Worm (Caenorhabditis elegans) whole organism, L1 larva: Measurements from ENCODE around the gene swd-2.1.

Experiments used
- C16A3.4 ChIP-seq: fragments of 150-350 bp; optimal IDR thresholded peaks from 2 replicates; lab custom pipeline; 2014; ENCODE audit warnings: missing biosample characterization, missing genetic modification characterization
- ceh-63 ChIP-seq: fragments of 200-800 bp; sonication (Bioruptor generic); optimal IDR thresholded peaks from 2 replicates; lab custom pipeline; 2018; ENCODE audit warnings: mild to moderate bottlenecking, missing genetic modification characterization, missing compliant biosample characterization
- ceh-8 ChIP-seq: fragments of 200-800 bp; sonication (Bioruptor generic); optimal IDR thresholded peaks from 2 replicates; lab custom pipeline; 2018; ENCODE audit warnings: mild to moderate bottlenecking, missing genetic modification characterization, moderate library complexity, missing compliant biosample characterization
- efl-1 ChIP-seq, 4 experiments: fragments of 150-350 bp; optimal IDR thresholded peaks in 3 of 4; peaks in 1 of 4; 1 replicate in 1 of 4; 2 replicates in 3 of 4; lab custom pipeline; 2014; ENCODE audit warnings: missing biosample characterization in 2 of 4, missing genetic modification characterization in 2 of 4, missing genetic modification reagents in 2 of 4
- efl-3 ChIP-seq: fragments of 200-800 bp; sonication (Bioruptor generic); optimal IDR thresholded peaks from 2 replicates; lab custom pipeline; 2018; ENCODE audit warnings: mild to moderate bottlenecking, missing genetic modification characterization, missing compliant biosample characterization
- egl-13 ChIP-seq: sonication (generic microtip); optimal IDR thresholded peaks from 2 replicates; lab custom pipeline; 2016; ENCODE audit warnings: missing genotype, missing genetic modification reagents, missing genetic modification characterization, missing compliant biosample characterization
- elt-2 ChIP-seq: sonication (generic microtip); optimal IDR thresholded peaks from 2 replicates; lab custom pipeline; 2016; ENCODE audit warnings: missing genetic modification characterization, mild to moderate bottlenecking, inconsistent platforms, missing compliant biosample characterization, missing genetic modification reagents
- elt-3 ChIP-seq, 6 experiments: fragments of 150-350 bp in 1 of 6; sonication (generic microtip); optimal IDR thresholded peaks; 2 replicates each; lab custom pipeline; 2017 to 2018; ENCODE audit warnings: missing biosample characterization in 6 of 6, missing genetic modification characterization in 6 of 6, inconsistent platforms in 1 of 6
- fkh-8 ChIP-seq: sonication (generic microtip); optimal IDR thresholded peaks from 2 replicates; lab custom pipeline; 2016; ENCODE audit warnings: mild to moderate bottlenecking, missing genetic modification characterization, missing compliant biosample characterization
- hlh-4 ChIP-seq: sonication (generic microtip); optimal IDR thresholded peaks from 2 replicates; lab custom pipeline; 2016; ENCODE audit warnings: mild to moderate bottlenecking, missing genetic modification characterization, missing compliant biosample characterization
- irx-1 ChIP-seq: sonication (generic microtip); optimal IDR thresholded peaks from 2 replicates; lab custom pipeline; 2016; ENCODE audit warnings: missing genetic modification characterization, missing compliant biosample characterization
- lin-13 ChIP-seq: fragments of 150-350 bp; optimal IDR thresholded peaks from 2 replicates; lab custom pipeline; 2014; ENCODE audit warnings: missing biosample characterization, missing genetic modification reagents, missing genetic modification characterization
- lin-14 ChIP-seq: fragments of 200-800 bp; sonication (Bioruptor generic); optimal IDR thresholded peaks from 2 replicates; lab custom pipeline; 2018; ENCODE audit warnings: mild to moderate bottlenecking, missing genetic modification characterization, moderate library complexity, missing compliant biosample characterization
- lin-35 ChIP-seq, 2 experiments: fragments of 150-350 bp; optimal IDR thresholded peaks; 2 replicates each; lab custom pipeline; 2014; ENCODE audit warnings: missing biosample characterization in 2 of 2, missing genetic modification characterization in 2 of 2, missing genetic modification reagents in 2 of 2
- mef-2 ChIP-seq: fragments of 150-350 bp; optimal IDR thresholded peaks from 2 replicates; lab custom pipeline; 2014; ENCODE audit warnings: missing biosample characterization, missing genetic modification characterization
- nhr-19 ChIP-seq: fragments of 200-800 bp; sonication (Bioruptor generic); conservative IDR thresholded peaks from 2 replicates; pipeline ENCODE4 v1.3.6; 2022; ENCODE audit warnings: missing genetic modification characterization, missing compliant biosample characterization
- nhr-28 ChIP-seq: fragments of 150-350 bp; optimal IDR thresholded peaks from 2 replicates; lab custom pipeline; 2014; ENCODE audit warnings: missing biosample characterization, missing genetic modification characterization
- nhr-47 ChIP-seq: sonication (generic microtip); optimal IDR thresholded peaks from 2 replicates; lab custom pipeline; 2016; ENCODE audit warnings: mild to moderate bottlenecking, missing genetic modification characterization, moderate library complexity, missing compliant biosample characterization
- nhr-71 ChIP-seq: sonication (generic microtip); optimal IDR thresholded peaks from 2 replicates; lab custom pipeline; 2016; ENCODE audit warnings: mild to moderate bottlenecking, missing genetic modification characterization, moderate library complexity, missing compliant biosample characterization
- nhr-77 ChIP-seq: fragments of 150-350 bp; optimal IDR thresholded peaks from 2 replicates; lab custom pipeline; 2014; ENCODE audit warnings: missing biosample characterization, missing genetic modification characterization
- nhr-90 ChIP-seq: sonication (generic microtip); optimal IDR thresholded peaks from 2 replicates; lab custom pipeline; 2016; ENCODE audit warnings: mild to moderate bottlenecking, missing genetic modification characterization, missing compliant biosample characterization; ENCODE audit not compliant: poor library complexity
- pax-3 ChIP-seq: fragments of 200-800 bp; sonication (Bioruptor generic); optimal IDR thresholded peaks from 2 replicates; lab custom pipeline; 2018; ENCODE audit warnings: mild to moderate bottlenecking, missing genetic modification characterization, moderate library complexity, missing compliant biosample characterization
- pqm-1 ChIP-seq: sonication (generic microtip); optimal IDR thresholded peaks from 3 replicates; lab custom pipeline; 2017; ENCODE audit warnings: missing biosample characterization, missing genetic modification characterization
- rnt-1 ChIP-seq: sonication (generic microtip); optimal IDR thresholded peaks from 2 replicates; lab custom pipeline; 2016; ENCODE audit warnings: mild to moderate bottlenecking, missing genetic modification characterization, moderate library complexity, missing compliant biosample characterization
- snu-23 ChIP-seq: sonication (generic microtip); optimal IDR thresholded peaks from 2 replicates; lab custom pipeline; 2016; ENCODE audit warnings: missing genetic modification characterization, missing compliant biosample characterization
- sox-4 ChIP-seq: sonication (generic microtip); optimal IDR thresholded peaks from 2 replicates; lab custom pipeline; 2016; ENCODE audit warnings: missing genetic modification characterization, missing compliant biosample characterization
- sptf-1 ChIP-seq: fragments of 150-350 bp; optimal IDR thresholded peaks from 2 replicates; lab custom pipeline; 2014; ENCODE audit warnings: missing biosample characterization, missing genetic modification characterization
- swsn-7 ChIP-seq: sonication (generic microtip); optimal IDR thresholded peaks from 2 replicates; lab custom pipeline; 2016; ENCODE audit warnings: missing genetic modification characterization, missing compliant biosample characterization
- tlp-1 ChIP-seq: fragments of 150-350 bp; optimal IDR thresholded peaks from 2 replicates; lab custom pipeline; 2014; ENCODE audit warnings: missing biosample characterization, missing genetic modification characterization
- vab-15 ChIP-seq: sonication (generic microtip); optimal IDR thresholded peaks from 2 replicates; lab custom pipeline; 2017; ENCODE audit warnings: missing genotype, mild to moderate bottlenecking, missing genetic modification characterization, missing compliant biosample characterization
- zip-4 ChIP-seq: fragments of 200-800 bp; sonication (Bioruptor generic); optimal IDR thresholded peaks from 2 replicates; lab custom pipeline; 2018; ENCODE audit warnings: mild to moderate bottlenecking, missing genetic modification characterization, moderate library complexity, missing compliant biosample characterization

Gene swd-2.1

ce11 chrIV:7775725-7776124 lies at the start of gene swd-2.1:
swd-2.1 (plus strand) TSS chrIV:7776025.
- TF ChIP-seq snu-23 (GFP tag; lab: Kevin White, UChicago), result no peak
- no peak for TF ChIP-seq lin-35 (GFP tag; optimal IDR thresholded peaks at IDR 0.05; lab: Kevin White, UChicago)
- no peak for TF ChIP-seq irx-1 (tag; lab: Kevin White, UChicago)
- TF ChIP-seq nhr-77 (tag; lab: Kevin White, UChicago), result no peak
- TF ChIP-seq mef-2 (tag; lab: Kevin White, UChicago), result no peak
- TF ChIP-seq ceh-8 (GFP tag; lab: Kevin White, UChicago), result no peak
- no peak for TF ChIP-seq rnt-1 (tag; lab: Kevin White, UChicago)

- no peak for TF ChIP-seq pax-3 (tag; lab: Kevin White, UChicago)
- peak; percentile 58 for TF ChIP-seq elt-2 (tag; lab: Kevin White, UChicago)
These were observed 49.5 kb upstream of the swd-2.1 start, which contains the start of gene C50F7.5 for ce11 chrIV:7726325-7726724. C50F7.5 (plus strand) TSS chrIV:7726719.

ce11 chrIV:7727258-7727657 lies 48.6 kb upstream of the swd-2.1 start:
- TF ChIP-seq efl-1 (optimal IDR thresholded peaks at IDR 0.05; lab: Kevin White, UChicago) (no peak), efl-1 (GFP tag; optimal IDR thresholded peaks at IDR 0.05 in 1 of 2; lab: Kevin White, UChicago) (peak in 1 of 2 experiments; percentile 25), pqm-1 (no peak), lin-14 (GFP tag; lab: Kevin White, UChicago) (no peak)

ce11 chrIV:7728402-7728963 lies 47.3 kb upstream of the swd-2.1 start, which contains the start of gene sucg-1:
sucg-1 (plus strand) TSS chrIV:7728913.
- TF ChIP-seq lin-13 (GFP tag; lab: Kevin White, UChicago) (no peak), sptf-1 (tag; lab: Kevin White, UChicago) (no peak), efl-1 (optimal IDR thresholded peaks at IDR 0.05; lab: Kevin White, UChicago) (no peak), efl-1 (GFP tag; optimal IDR thresholded peaks at IDR 0.05 in 1 of 2; lab: Kevin White, UChicago) (peak in 1 of 2 experiments; percentile 53), nhr-19 (GFP tag; lab: Robert Waterston, UW) (no peak), nhr-47 (no peak), tlp-1 (tag; lab: Kevin White, UChicago) (no peak), lin-35 (GFP tag; optimal IDR thresholded peaks at IDR 0.05; lab: Kevin White, UChicago) (no peak), C16A3.4 (tag; lab: Kevin White, UChicago) (no peak), elt-3 (tag; optimal IDR thresholded peaks at IDR 0.05; lab: Kevin White, UChicago) (no peak), swsn-7 (tag; lab: Kevin White, UChicago) (no peak), efl-3 (GFP tag; lab: Kevin White, UChicago) (no peak), nhr-90 (tag; lab: Kevin White, UChicago) (no peak), nhr-28 (tag; lab: Kevin White, UChicago) (no peak), lin-14 (GFP tag; lab: Kevin White, UChicago) (no peak), fkh-8 (no peak), zip-4 (peak; percentile 51), vab-15 (tag; lab: Kevin White, UChicago) (no peak)
- TF ChIP-seq, all 84 proteins: peak for 2

ce11 chrIV:7731960-7732359 lies 43.9 kb upstream of the swd-2.1 start, which contains the start of the genes C50F7.9 and C50F7.3:
C50F7.9 (minus strand) TSS chrIV:7732060.
C50F7.3 (plus strand) TSS chrIV:7732329.
- no peak for TF ChIP-seq ceh-63
- no peak for TF ChIP-seq zip-4
- TF ChIP-seq lin-35 (GFP tag; optimal IDR thresholded peaks at IDR 0.05; lab: Kevin White, UChicago), result no peak
- no peak for TF ChIP-seq sox-4 (tag; lab: Kevin White, UChicago)
- no peak for TF ChIP-seq nhr-71 (tag; lab: Kevin White, UChicago)
- TF ChIP-seq nhr-19 (GFP tag; lab: Robert Waterston, UW), result no peak
- no peak for TF ChIP-seq ceh-8 (GFP tag; lab: Kevin White, UChicago)
- TF ChIP-seq egl-13 (tag; lab: Kevin White, UChicago), result no peak
- no peak for TF ChIP-seq hlh-4
